Worm (Caenorhabditis elegans) whole organism, late embryonic: ENCODE measurements around the gene C14B9.8.

Source experiments
- C38D4.7 ChIP-seq: fragments of 200-800 bp; sonication (Bioruptor generic); optimal IDR thresholded peaks from 2 replicates; lab custom pipeline; 2018; ENCODE audit warnings: mild to moderate bottlenecking, missing genetic modification characterization, moderate library complexity, missing compliant biosample characterization
- F13H6.1 ChIP-seq: sonication (generic microtip); optimal IDR thresholded peaks from 2 replicates; lab custom pipeline; 2016; ENCODE audit warnings: missing genetic modification characterization, missing compliant biosample characterization
- K09A11.1 ChIP-seq: sonication (generic microtip); optimal IDR thresholded peaks from 2 replicates; lab custom pipeline; 2017; ENCODE audit warnings: antibody characterized with exemption, mild to moderate bottlenecking, missing genetic modification characterization, missing compliant biosample characterization; ENCODE audit not compliant: insufficient read depth
- Y22D7AL.16 ChIP-seq: sonication (generic microtip); optimal IDR thresholded peaks from 2 replicates; lab custom pipeline; 2016; ENCODE audit warnings: missing genetic modification characterization, missing compliant biosample characterization
- ahr-1 ChIP-seq: sonication (generic microtip); optimal IDR thresholded peaks from 2 replicates; lab custom pipeline; 2016; ENCODE audit warnings: missing genetic modification characterization, missing compliant biosample characterization
- ama-1 ChIP-seq: fragments of 150-350 bp; optimal IDR thresholded peaks from 2 replicates; lab custom pipeline; 2014
- ceh-14 ChIP-seq: sonication (generic microtip); optimal IDR thresholded peaks from 2 replicates; lab custom pipeline; 2016; ENCODE audit warnings: missing genotype, missing genetic modification characterization, missing compliant biosample characterization
- ceh-19 ChIP-seq: fragments of 200-800 bp; sonication (Bioruptor generic); optimal IDR thresholded peaks from 2 replicates; lab custom pipeline; 2018; ENCODE audit warnings: mild to moderate bottlenecking, missing genetic modification characterization, missing compliant biosample characterization
- ceh-2 ChIP-seq: sonication (generic microtip); optimal IDR thresholded peaks from 2 replicates; lab custom pipeline; 2016; ENCODE audit warnings: missing genotype, missing genetic modification characterization, missing compliant biosample characterization
- ceh-22 ChIP-seq: sonication (generic microtip); optimal IDR thresholded peaks from 2 replicates; lab custom pipeline; 2017; ENCODE audit warnings: missing biosample characterization, missing genetic modification characterization
- ceh-24 ChIP-seq: sonication (generic microtip); optimal IDR thresholded peaks from 2 replicates; lab custom pipeline; 2016; ENCODE audit warnings: mild to moderate bottlenecking, missing genetic modification characterization, missing compliant biosample characterization
- ceh-30 ChIP-seq: fragments of 150-350 bp; optimal IDR thresholded peaks from 2 replicates; lab custom pipeline; 2014; ENCODE audit warnings: missing biosample characterization, missing genetic modification characterization
- ceh-34 ChIP-seq: sonication (generic microtip); optimal IDR thresholded peaks from 2 replicates; lab custom pipeline; 2016; ENCODE audit warnings: mild to moderate bottlenecking, missing genetic modification characterization, missing compliant biosample characterization
- ceh-6 ChIP-seq: fragments of 200-800 bp; sonication (Bioruptor generic); optimal IDR thresholded peaks from 2 replicates; lab custom pipeline; 2018; ENCODE audit warnings: mild to moderate bottlenecking, missing genetic modification characterization, missing compliant biosample characterization
- ceh-9 ChIP-seq: sonication (generic microtip); optimal IDR thresholded peaks from 2 replicates; lab custom pipeline; 2016; ENCODE audit warnings: mild to moderate bottlenecking, missing genetic modification characterization, inconsistent platforms, missing compliant biosample characterization
- che-1 ChIP-seq: sonication (generic microtip); optimal IDR thresholded peaks from 2 replicates; lab custom pipeline; 2016; ENCODE audit warnings: mild to moderate bottlenecking, missing genetic modification characterization, missing compliant biosample characterization
- elt-2 ChIP-seq: sonication (generic microtip); optimal IDR thresholded peaks from 2 replicates; lab custom pipeline; 2016; ENCODE audit warnings: missing genetic modification reagents, missing genetic modification characterization, missing compliant biosample characterization
- elt-4 ChIP-seq: sonication (generic microtip); optimal IDR thresholded peaks from 2 replicates; lab custom pipeline; 2016; ENCODE audit warnings: missing genetic modification characterization, missing compliant biosample characterization
- fkh-6 ChIP-seq: sonication (generic microtip); optimal IDR thresholded peaks from 2 replicates; lab custom pipeline; 2016; ENCODE audit warnings: missing genetic modification characterization, missing compliant biosample characterization
- hlh-13 ChIP-seq: fragments of 200-800 bp; sonication (Bioruptor generic); optimal IDR thresholded peaks from 2 replicates; lab custom pipeline; 2018; ENCODE audit warnings: mild to moderate bottlenecking, missing genetic modification characterization, missing compliant biosample characterization
- hlh-30 ChIP-seq: sonication (generic microtip); optimal IDR thresholded peaks from 2 replicates; lab custom pipeline; 2017; ENCODE audit warnings: antibody characterized with exemption, missing genetic modification characterization, missing compliant biosample characterization; ENCODE audit not compliant: insufficient read depth
- madf-2 ChIP-seq: sonication (generic microtip); optimal IDR thresholded peaks from 2 replicates; lab custom pipeline; 2017; ENCODE audit warnings: missing genetic modification characterization, missing compliant biosample characterization
- nfya-1 ChIP-seq: sonication (generic microtip); optimal IDR thresholded peaks from 2 replicates; lab custom pipeline; 2017; ENCODE audit warnings: missing genetic modification characterization, mild to moderate bottlenecking, missing compliant biosample characterization, antibody characterized with exemption, moderate library complexity
- nhr-232 ChIP-seq: sonication (generic microtip); optimal IDR thresholded peaks from 2 replicates; lab custom pipeline; 2016; ENCODE audit warnings: missing genetic modification characterization, missing compliant biosample characterization
- odd-2 ChIP-seq: sonication (generic microtip); optimal IDR thresholded peaks from 2 replicates; lab custom pipeline; 2017; ENCODE audit warnings: antibody characterized with exemption, mild to moderate bottlenecking, missing genetic modification characterization, missing compliant biosample characterization
- pag-3 ChIP-seq: sonication (generic microtip); optimal IDR thresholded peaks from 2 replicates; lab custom pipeline; 2016; ENCODE audit warnings: missing compliant biosample characterization, missing genetic modification characterization, borderline replicate concordance
- pax-1 ChIP-seq: fragments of 150-350 bp; optimal IDR thresholded peaks from 2 replicates; lab custom pipeline; 2014; ENCODE audit warnings: missing biosample characterization, missing genetic modification characterization
- pha-2 ChIP-seq: sonication (generic microtip); optimal IDR thresholded peaks from 2 replicates; lab custom pipeline; 2017; ENCODE audit warnings: mild to moderate bottlenecking, missing genetic modification characterization, missing compliant biosample characterization
- pha-4 ChIP-seq: fragments of 150-350 bp; optimal IDR thresholded peaks from 2 replicates; lab custom pipeline; 2018; ENCODE audit warnings: missing biosample characterization, missing genetic modification reagents, missing genetic modification characterization
- pros-1 ChIP-seq: fragments of 150-350 bp; optimal IDR thresholded peaks from 2 replicates; lab custom pipeline; 2014; ENCODE audit warnings: missing biosample characterization, missing genetic modification reagents, missing genetic modification characterization
- ref-2 ChIP-seq: sonication (generic microtip); optimal IDR thresholded peaks from 2 replicates; lab custom pipeline; 2016; ENCODE audit warnings: missing genetic modification characterization, missing compliant biosample characterization
- sdc-2 ChIP-seq: sonication (generic microtip); optimal IDR thresholded peaks from 2 replicates; lab custom pipeline; 2016; ENCODE audit warnings: missing genotype, missing genetic modification characterization, missing compliant biosample characterization
- sox-2 ChIP-seq: fragments of 200-800 bp; sonication (Bioruptor generic); IDR thresholded peaks from 2 replicates; pipeline ENCODE4 v1.3.6; 2022; ENCODE audit warnings: missing genetic modification reagents, missing genetic modification characterization, missing compliant biosample characterization
- syd-9 ChIP-seq: sonication (generic microtip); optimal IDR thresholded peaks from 2 replicates; lab custom pipeline; 2016; ENCODE audit warnings: mild to moderate bottlenecking, missing genetic modification characterization, moderate library complexity, missing compliant biosample characterization
- tbx-2 ChIP-seq: sonication (generic microtip); optimal IDR thresholded peaks from 2 replicates; lab custom pipeline; 2016; ENCODE audit warnings: missing genetic modification characterization, missing compliant biosample characterization
- tbx-7 ChIP-seq: sonication (generic microtip); optimal IDR thresholded peaks from 2 replicates; lab custom pipeline; 2016; ENCODE audit warnings: missing genotype, missing genetic modification characterization, missing compliant biosample characterization
- ttx-3 ChIP-seq: sonication (generic microtip); optimal IDR thresholded peaks from 2 replicates; lab custom pipeline; 2016; ENCODE audit warnings: missing genetic modification reagents, missing genetic modification characterization, missing compliant biosample characterization
- unc-3 ChIP-seq, 2 experiments: fragments of 200-800 bp in 1 of 2; sonication (Bioruptor generic) in 1 of 2; sonication (generic microtip) in 1 of 2; conservative IDR thresholded peaks in 1 of 2; optimal IDR thresholded peaks in 1 of 2; 2 replicates each; pipeline versions ENCODE4 v1.3.6 to Lab custom; 2016 to 2022; ENCODE audit warnings: missing compliant biosample characterization in 2 of 2, missing genetic modification characterization in 2 of 2, missing genetic modification reagents in 1 of 2
- unc-42 ChIP-seq: sonication (generic microtip); optimal IDR thresholded peaks from 2 replicates; lab custom pipeline; 2016; ENCODE audit warnings: missing genotype, missing genetic modification characterization, missing compliant biosample characterization
- unc-55 ChIP-seq: sonication (generic microtip); optimal IDR thresholded peaks from 2 replicates; lab custom pipeline; 2017; ENCODE audit warnings: missing biosample characterization, missing genetic modification reagents, missing genetic modification characterization
- ztf-16 ChIP-seq: sonication (generic microtip); optimal IDR thresholded peaks from 2 replicates; lab custom pipeline; 2017; ENCODE audit warnings: missing genetic modification characterization, missing compliant biosample characterization

Gene C14B9.8

DNA sequence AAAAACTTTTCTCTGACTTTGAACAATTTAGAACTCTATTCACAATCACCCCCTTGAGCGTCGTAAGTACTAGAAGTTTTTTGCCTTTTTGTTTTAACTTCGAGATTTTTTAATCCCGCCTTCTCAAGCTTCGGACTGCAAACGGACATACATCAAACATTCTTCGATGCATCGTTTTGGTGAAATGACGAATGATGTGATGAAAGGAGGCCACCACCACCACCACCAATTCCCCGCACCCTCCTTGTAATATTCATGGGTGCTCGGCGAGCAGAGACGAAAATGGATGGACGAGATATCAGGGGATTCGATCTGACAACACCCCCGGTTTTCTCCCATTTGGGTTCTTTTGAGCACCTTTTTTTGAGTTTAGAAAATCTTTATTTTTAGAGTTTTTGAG lies 1.5 kb upstream of the C14B9.8 start:
- TF ChIP-seq F13H6.1 (no peak), syd-9 (tag; lab: Kevin White, UChicago) (no peak), Y22D7AL.16 (no peak), ttx-3 (tag; lab: Kevin White, UChicago) (no peak), ceh-19 (GFP tag; lab: Kevin White, UChicago) (no peak), pha-4 (tag; lab: Kevin White, UChicago) (no peak), C38D4.7 (GFP tag; lab: Kevin White, UChicago) (no peak), ref-2 (no peak), unc-3 (GFP tag; conservative IDR thresholded peaks at IDR 0.05; lab: Robert Waterston, UW) (no peak), unc-3 (tag; optimal IDR thresholded peaks at IDR 0.05; lab: Kevin White, UChicago) (no peak), elt-2 (tag; lab: Kevin White, UChicago) (no peak), ceh-6 (GFP tag; lab: Kevin White, UChicago) (no peak), ceh-24 (tag; lab: Kevin White, UChicago) (no peak), ceh-22 (tag; lab: Kevin White, UChicago) (no peak), sdc-2 (no peak), fkh-6 (tag; lab: Kevin White, UChicago) (no peak), ceh-2 (tag; lab: Kevin White, UChicago) (no peak)

- no peak for TF ChIP-seq nhr-232 (tag; lab: Kevin White, UChicago)
- no peak for TF ChIP-seq elt-4 (tag; lab: Kevin White, UChicago)
- no peak for TF ChIP-seq ceh-30
- TF ChIP-seq hlh-13 (GFP tag; lab: Kevin White, UChicago) = no peak
- no peak for TF ChIP-seq madf-2
- TF ChIP-seq unc-55 (GFP tag; lab: Kevin White, UChicago) = no peak
- no peak for TF ChIP-seq unc-42
- TF ChIP-seq tbx-7 (tag; lab: Kevin White, UChicago) = no peak
- TF ChIP-seq ceh-19 (GFP tag; lab: Kevin White, UChicago) = no peak
- TF ChIP-seq ceh-24 (tag; lab: Kevin White, UChicago) = no peak
- TF ChIP-seq sox-2 (GFP tag; lab: Robert Waterston, UW) = no peak
- no peak for TF ChIP-seq sdc-2
- TF ChIP-seq pha-2 (tag; lab: Kevin White, UChicago) = no peak
- TF ChIP-seq ztf-16 = no peak
- TF ChIP-seq pag-3 = no peak
- TF ChIP-seq ahr-1 (tag; lab: Kevin White, UChicago) = no peak
- TF ChIP-seq odd-2 (tag; lab: Kevin White, UChicago) = no peak
Observed at ce11 chrIII:8142217-8142616, 2.2 kb downstream of the C14B9.8 start.

DNA sequence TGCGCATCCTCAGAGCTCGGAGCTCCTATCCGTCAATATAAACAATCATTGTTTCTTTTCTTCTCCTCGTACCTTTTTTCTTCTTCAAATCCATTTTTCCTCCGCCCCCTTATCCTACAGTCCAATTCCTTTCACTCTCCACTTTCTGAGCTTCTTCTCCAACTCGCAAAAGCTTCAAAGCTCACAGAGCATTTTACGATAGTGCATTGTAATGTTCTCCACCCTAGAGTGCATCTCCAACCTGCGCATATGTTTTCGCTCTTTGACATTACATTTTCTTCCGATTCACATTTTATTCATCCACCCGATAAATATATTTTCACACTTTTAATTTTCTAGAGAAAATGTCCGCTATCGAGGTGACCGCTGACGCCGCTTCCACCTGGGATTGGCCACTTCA lies 6.7 kb downstream of the C14B9.8 start, which contains the start of gene hsp-12.2:
Gene hsp-12.2 (plus strand): TSS at position 301 of the 400 bp plus-strand sequence.
- TF ChIP-seq ref-2 (no peak), nfya-1 (tag; lab: Kevin White, UChicago) (no peak), ceh-34 (tag; lab: Kevin White, UChicago) (no peak), K09A11.1 (tag; lab: Kevin White, UChicago) (no peak), hlh-13 (GFP tag; lab: Kevin White, UChicago) (no peak), ztf-16 (no peak), ceh-9 (no peak), che-1 (no peak), ceh-14 (tag; lab: Kevin White, UChicago) (no peak), tbx-2 (tag; lab: Kevin White, UChicago) (no peak)

ce11 chrIII:8136517-8137099 lies 7.8 kb downstream of the C14B9.8 start:
- TF ChIP-seq nfya-1 (tag; lab: Kevin White, UChicago) = peak; percentile 7
- TF ChIP-seq pax-1 = peak; percentile 73
- TF ChIP-seq pros-1 (tag; lab: Kevin White, UChicago) = no peak
- peak; percentile 24 for TF ChIP-seq ama-1 (lab: Kevin White, UChicago)
- peak; percentile 33 for TF ChIP-seq hlh-30 (tag; lab: Kevin White, UChicago)
- TF ChIP-seq ceh-22 (tag; lab: Kevin White, UChicago) = peak; percentile 61
